Worm (Caenorhabditis elegans): ENCODE results near the gene D2096.11.

The D2096.11 gene

ce11 chrIV:8369135-8369534, 24.9 kb downstream of the D2096.11 start, which contains the start of gene D2096.6:
Gene D2096.6 (minus strand): TSS chrIV:8369235.
- TF ChIP-seq med-1 (GFP tag; optimal IDR thresholded peaks at IDR 0.05; ENCODE audit: insufficient read depth): no peak
- TF ChIP-seq ztf-29 (GFP tag; IDR thresholded peaks at IDR 0.05): no peak

- no peak for TF ChIP-seq ztf-29 (GFP tag; IDR thresholded peaks at IDR 0.05)
- no peak for TF ChIP-seq tab-1 (GFP tag; IDR thresholded peaks at IDR 0.05)
- no peak for TF ChIP-seq flt-1 (GFP tag; IDR thresholded peaks at IDR 0.05)
- no peak for TF ChIP-seq klf-2 (GFP tag; conservative IDR thresholded peaks at IDR 0.05)
- no peak for TF ChIP-seq ref-1 (GFP tag; conservative IDR thresholded peaks at IDR 0.05)
- no peak for TF ChIP-seq T22C8.4 (GFP tag; IDR thresholded peaks at IDR 0.05)
- no peak for TF ChIP-seq ztf-23 (GFP tag; IDR thresholded peaks at IDR 0.05)
- no peak for TF ChIP-seq med-1 (GFP tag; optimal IDR thresholded peaks at IDR 0.05; ENCODE audit: insufficient read depth)
- no peak for TF ChIP-seq cog-1 (tag; optimal IDR thresholded peaks at IDR 0.05)
These were observed 26.1 kb downstream of the D2096.11 start for ce11 chrIV:8367887-8368286.

DNA sequence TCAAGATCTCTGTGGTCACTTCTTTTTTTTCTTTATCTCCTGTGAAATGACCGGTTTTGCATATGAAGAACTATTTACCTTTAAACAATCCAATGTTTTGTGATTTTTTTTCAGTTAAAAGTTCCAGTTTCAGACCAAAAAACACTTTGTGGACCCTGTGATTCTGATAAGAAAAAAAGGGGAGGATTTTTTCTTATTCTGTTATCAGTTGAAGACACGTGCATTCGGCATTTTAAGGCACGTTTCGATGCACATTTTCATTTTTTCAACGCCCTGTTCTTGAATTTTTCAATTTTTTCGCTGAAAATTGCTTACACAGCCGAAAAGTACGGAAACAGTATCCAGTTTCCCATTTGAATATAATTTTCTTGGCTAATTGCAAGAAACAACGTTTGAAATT, 27.7 kb downstream of the D2096.11 start, which contains the start of gene aagr-1:
aagr-1 (plus strand) TSS at position 227 of the 400 bp plus-strand sequence.
- TF ChIP-seq ztf-29 (GFP tag; IDR thresholded peaks at IDR 0.05): no peak
- TF ChIP-seq T22C8.4 (GFP tag; IDR thresholded peaks at IDR 0.05): no peak
- TF ChIP-seq med-1 (GFP tag; optimal IDR thresholded peaks at IDR 0.05; ENCODE audit: insufficient read depth): no peak

ce11 chrIV:8363163-8363562, 30.8 kb downstream of the D2096.11 start, which contains the start of gene D2096.12:
Gene D2096.12 (plus strand): TSS chrIV:8363463.
- TF ChIP-seq flt-1 (GFP tag; IDR thresholded peaks at IDR 0.05) (no peak), ref-1 (GFP tag; conservative IDR thresholded peaks at IDR 0.05) (no peak), cog-1 (tag; optimal IDR thresholded peaks at IDR 0.05) (no peak), ztf-23 (GFP tag; IDR thresholded peaks at IDR 0.05) (no peak), T22C8.4 (GFP tag; IDR thresholded peaks at IDR 0.05) (no peak), tab-1 (GFP tag; IDR thresholded peaks at IDR 0.05) (no peak), klf-2 (GFP tag; conservative IDR thresholded peaks at IDR 0.05) (no peak), med-1 (GFP tag; optimal IDR thresholded peaks at IDR 0.05; ENCODE audit: insufficient read depth) (no peak), ztf-29 (GFP tag; IDR thresholded peaks at IDR 0.05) (no peak)

DNA sequence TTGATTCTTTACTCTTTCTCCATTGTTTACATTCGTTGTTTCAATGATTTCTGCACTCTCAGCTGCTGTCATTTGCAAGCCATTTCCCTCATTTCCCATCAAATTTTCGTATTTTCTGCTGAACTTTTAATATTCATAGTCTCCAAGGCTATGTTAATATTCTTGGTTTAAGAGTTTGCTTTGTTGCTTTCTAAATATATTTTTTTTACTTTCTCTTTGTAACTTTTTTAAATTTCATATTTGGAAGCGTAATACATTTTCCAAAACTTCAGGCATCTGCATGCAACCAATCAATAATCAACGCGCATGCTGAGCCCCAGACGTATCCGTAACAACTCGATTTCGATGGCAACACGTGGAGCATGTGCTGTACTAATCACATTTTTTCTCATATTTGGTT, 33.2 kb downstream of the D2096.11 start, which contains the start of gene sqv-1:
sqv-1 (plus strand) TSS at position 301 of the 400 bp plus-strand sequence.
- TF ChIP-seq ztf-29 (GFP tag; IDR thresholded peaks at IDR 0.05): no peak
- TF ChIP-seq ref-1 (GFP tag; conservative IDR thresholded peaks at IDR 0.05): no peak
- TF ChIP-seq ztf-23 (GFP tag; IDR thresholded peaks at IDR 0.05): no peak
- TF ChIP-seq klf-2 (GFP tag; conservative IDR thresholded peaks at IDR 0.05): no peak
- TF ChIP-seq tab-1 (GFP tag; IDR thresholded peaks at IDR 0.05): no peak
- no peak for TF ChIP-seq cog-1 (tag; optimal IDR thresholded peaks at IDR 0.05)
- no peak for TF ChIP-seq T22C8.4 (GFP tag; IDR thresholded peaks at IDR 0.05)
- TF ChIP-seq med-1 (GFP tag; optimal IDR thresholded peaks at IDR 0.05; ENCODE audit: insufficient read depth): no peak
- TF ChIP-seq flt-1 (GFP tag; IDR thresholded peaks at IDR 0.05): no peak

ce11 chrIV:8359716-8360407, 34.1 kb downstream of the D2096.11 start, which contains the start of gene D2096.5:
Gene D2096.5 (minus strand): TSS chrIV:8359766.
- TF ChIP-seq ztf-29 (GFP tag; IDR thresholded peaks at IDR 0.05) (no peak), flt-1 (GFP tag; IDR thresholded peaks at IDR 0.05) (no peak), ztf-23 (GFP tag; IDR thresholded peaks at IDR 0.05) (no peak), cog-1 (tag; optimal IDR thresholded peaks at IDR 0.05) (no peak), ref-1 (GFP tag; conservative IDR thresholded peaks at IDR 0.05) (no peak), med-1 (GFP tag; optimal IDR thresholded peaks at IDR 0.05; ENCODE audit: insufficient read depth) (no peak), tab-1 (GFP tag; IDR thresholded peaks at IDR 0.05) (no peak), T22C8.4 (GFP tag; IDR thresholded peaks at IDR 0.05) (no peak), klf-2 (GFP tag; conservative IDR thresholded peaks at IDR 0.05) (no peak)

ce11 chrIV:8358492-8358891, 35.5 kb downstream of the D2096.11 start, which contains the start of gene D2096.13:
Gene D2096.13 (minus strand): TSS chrIV:8358592.
- no peak for TF ChIP-seq tab-1 (GFP tag; IDR thresholded peaks at IDR 0.05)
- no peak for TF ChIP-seq ref-1 (GFP tag; conservative IDR thresholded peaks at IDR 0.05)
- TF ChIP-seq ztf-23 (GFP tag; IDR thresholded peaks at IDR 0.05): no peak
- no peak for TF ChIP-seq klf-2 (GFP tag; conservative IDR thresholded peaks at IDR 0.05)
- no peak for TF ChIP-seq ztf-29 (GFP tag; IDR thresholded peaks at IDR 0.05)
- no peak for TF ChIP-seq flt-1 (GFP tag; IDR thresholded peaks at IDR 0.05)
- no peak for TF ChIP-seq T22C8.4 (GFP tag; IDR thresholded peaks at IDR 0.05)
- TF ChIP-seq cog-1 (tag; optimal IDR thresholded peaks at IDR 0.05): no peak
- no peak for TF ChIP-seq med-1 (GFP tag; optimal IDR thresholded peaks at IDR 0.05; ENCODE audit: insufficient read depth)

DNA sequence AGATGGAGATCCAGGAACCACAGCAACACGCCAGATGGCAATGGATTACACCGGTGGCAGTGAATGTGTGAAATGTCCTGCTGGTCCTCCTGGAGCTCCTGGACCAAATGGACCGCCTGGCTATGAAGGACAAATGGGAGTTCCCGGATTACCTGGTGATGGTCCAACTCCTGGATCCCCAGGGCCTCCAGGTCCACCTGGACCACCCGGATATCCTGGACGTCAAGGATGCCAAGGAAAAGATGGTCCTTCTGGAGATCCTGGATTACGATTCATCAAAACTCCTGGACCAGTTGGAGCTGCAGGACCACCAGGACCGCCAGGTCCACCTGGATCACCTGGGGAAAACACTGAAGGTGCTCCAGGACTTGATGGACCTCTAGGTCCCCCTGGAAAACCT, 36.7 kb downstream of the D2096.11 start:
- TF ChIP-seq ztf-23 (GFP tag; IDR thresholded peaks at IDR 0.05) (no peak), T22C8.4 (GFP tag; IDR thresholded peaks at IDR 0.05) (no peak)

DNA sequence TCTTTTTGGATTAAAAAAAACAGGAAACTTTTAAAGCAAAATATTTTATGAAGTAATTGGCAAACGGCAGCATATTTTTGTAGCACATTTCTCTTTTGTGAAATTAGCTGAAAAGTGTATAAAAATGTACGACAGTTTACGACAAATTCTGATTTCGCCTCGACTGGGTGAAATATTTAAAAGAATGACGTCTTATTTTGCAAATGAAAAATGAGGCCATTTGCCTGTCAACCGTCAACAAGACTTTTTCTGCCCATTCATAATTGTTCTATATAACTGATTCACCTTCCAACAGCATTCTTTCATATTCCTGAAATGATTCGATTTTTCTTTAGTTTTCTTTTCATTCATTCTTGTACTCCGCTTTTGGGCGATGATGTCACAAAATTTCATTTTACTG, 38.4 kb downstream of the D2096.11 start, which contains the start of the genes F17E9.2 and col-116:
F17E9.2 (plus strand) TSS at position 301 of the 400 bp plus-strand sequence.
col-116 (plus strand) TSS at position 315 of the 400 bp plus-strand sequence.
- no peak for TF ChIP-seq cog-1 (tag; optimal IDR thresholded peaks at IDR 0.05)
- TF ChIP-seq klf-2 (GFP tag; conservative IDR thresholded peaks at IDR 0.05): no peak
- TF ChIP-seq T22C8.4 (GFP tag; IDR thresholded peaks at IDR 0.05): no peak
- no peak for TF ChIP-seq ztf-29 (GFP tag; IDR thresholded peaks at IDR 0.05)
- no peak for TF ChIP-seq med-1 (GFP tag; optimal IDR thresholded peaks at IDR 0.05; ENCODE audit: insufficient read depth)
- TF ChIP-seq tab-1 (GFP tag; IDR thresholded peaks at IDR 0.05): no peak
- TF ChIP-seq ztf-23 (GFP tag; IDR thresholded peaks at IDR 0.05): no peak
- no peak for TF ChIP-seq flt-1 (GFP tag; IDR thresholded peaks at IDR 0.05)
- no peak for TF ChIP-seq ref-1 (GFP tag; conservative IDR thresholded peaks at IDR 0.05)

- TF ChIP-seq tab-1 (GFP tag; IDR thresholded peaks at IDR 0.05): no peak
- TF ChIP-seq ref-1 (GFP tag; conservative IDR thresholded peaks at IDR 0.05): no peak
- no peak for TF ChIP-seq med-1 (GFP tag; optimal IDR thresholded peaks at IDR 0.05; ENCODE audit: insufficient read depth)
- TF ChIP-seq flt-1 (GFP tag; IDR thresholded peaks at IDR 0.05): no peak
- no peak for TF ChIP-seq T22C8.4 (GFP tag; IDR thresholded peaks at IDR 0.05)
These were observed 39.4 kb downstream of the D2096.11 start, which contains the start of gene F17E9.3 for ce11 chrIV:8354572-8354971. Gene F17E9.3 (plus strand): TSS chrIV:8354872.
